Worm (Caenorhabditis elegans) whole organism, midembryonic: ENCODE data around the gene cutl-29.

Experiments
- T22C8.4 ChIP-seq: fragments of 200-800 bp; sonication (Bioruptor generic); IDR thresholded peaks from 2 replicates; pipeline ENCODE4 v1.3.6; 2022; ENCODE audit warnings: missing genetic modification characterization, missing compliant biosample characterization
- cog-1 ChIP-seq: sonication (generic microtip); optimal IDR thresholded peaks from 2 replicates; lab custom pipeline; 2016; ENCODE audit warnings: missing genetic modification characterization, missing compliant biosample characterization
- flt-1 ChIP-seq: fragments of 200-800 bp; sonication (Bioruptor generic); IDR thresholded peaks from 2 replicates; pipeline ENCODE4 v1.3.6; 2022; ENCODE audit warnings: missing genetic modification characterization, missing compliant biosample characterization
- klf-2 ChIP-seq: fragments of 200-800 bp; sonication (Bioruptor generic); conservative IDR thresholded peaks from 2 replicates; pipeline ENCODE4 v1.3.6; 2022; ENCODE audit warnings: missing genetic modification reagents, missing genetic modification characterization, missing compliant biosample characterization
- med-1 ChIP-seq: sonication (generic microtip); optimal IDR thresholded peaks from 2 replicates; lab custom pipeline; 2017; ENCODE audit warnings: missing genetic modification characterization, mild to moderate bottlenecking, missing compliant biosample characterization, antibody characterized with exemption, missing genetic modification reagents; ENCODE audit not compliant: insufficient read depth
- ref-1 ChIP-seq: fragments of 200-800 bp; sonication (Bioruptor generic); conservative IDR thresholded peaks from 2 replicates; pipeline ENCODE4 v1.3.6; 2022; ENCODE audit warnings: missing genetic modification reagents, missing genetic modification characterization, missing compliant biosample characterization
- tab-1 ChIP-seq: fragments of 200-800 bp; sonication (Bioruptor generic); IDR thresholded peaks from 2 replicates; pipeline ENCODE4 v1.3.6; 2022; ENCODE audit warnings: missing genetic modification characterization, missing compliant biosample characterization
- ztf-23 ChIP-seq: fragments of 200-800 bp; sonication (Bioruptor generic); IDR thresholded peaks from 2 replicates; pipeline ENCODE4 v1.3.6; 2022; ENCODE audit warnings: missing genetic modification reagents, missing genetic modification characterization, missing compliant biosample characterization
- ztf-29 ChIP-seq: fragments of 200-800 bp; sonication (Bioruptor generic); IDR thresholded peaks from 2 replicates; pipeline ENCODE4 v1.3.6; 2022; ENCODE audit warnings: missing genetic modification reagents, missing genetic modification characterization, missing compliant biosample characterization

cutl-29 gene

ce11 chrX:8261125-8261684, 9.6 kb downstream of the cutl-29 start, which contains the start of gene M60.7:
M60.7 (minus strand) TSS chrX:8261175.
- TF ChIP-seq ref-1 (GFP tag; lab: Robert Waterston, UW), result no peak
- no peak for TF ChIP-seq ztf-29 (GFP tag; lab: Robert Waterston, UW)
- TF ChIP-seq cog-1 (tag; lab: Kevin White, UChicago), result no peak
- no peak for TF ChIP-seq T22C8.4
- no peak for TF ChIP-seq med-1
- TF ChIP-seq klf-2 (GFP tag; lab: Robert Waterston, UW), result no peak

DNA sequence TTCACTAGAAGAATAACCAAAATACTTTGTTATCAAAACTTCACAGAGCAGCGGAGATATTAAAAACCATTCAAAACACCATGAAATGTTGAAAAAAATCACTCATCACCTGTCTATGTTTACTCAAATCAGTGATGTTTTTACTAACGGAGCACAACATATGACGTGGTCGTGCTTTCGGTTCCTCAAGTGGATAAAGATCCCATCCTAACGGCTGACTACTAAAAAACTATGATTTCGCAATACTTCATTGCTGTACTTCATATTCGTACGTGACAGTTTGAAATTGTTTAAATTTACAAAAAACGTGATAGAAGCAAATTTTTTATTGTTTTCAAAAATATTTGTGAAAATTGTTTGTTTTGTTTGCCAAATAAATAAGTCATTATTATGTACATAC, 13.1 kb downstream of the cutl-29 start:
- no peak for TF ChIP-seq ztf-29 (GFP tag; lab: Robert Waterston, UW)
- no peak for TF ChIP-seq med-1
- no peak for TF ChIP-seq cog-1 (tag; lab: Kevin White, UChicago)
- TF ChIP-seq T22C8.4, result no peak
- no peak for TF ChIP-seq flt-1 (GFP tag; lab: Robert Waterston, UW)
- TF ChIP-seq klf-2 (GFP tag; lab: Robert Waterston, UW), result no peak
- no peak for TF ChIP-seq ztf-23 (GFP tag; lab: Robert Waterston, UW)
- no peak for TF ChIP-seq ref-1 (GFP tag; lab: Robert Waterston, UW)
- no peak for TF ChIP-seq tab-1

DNA sequence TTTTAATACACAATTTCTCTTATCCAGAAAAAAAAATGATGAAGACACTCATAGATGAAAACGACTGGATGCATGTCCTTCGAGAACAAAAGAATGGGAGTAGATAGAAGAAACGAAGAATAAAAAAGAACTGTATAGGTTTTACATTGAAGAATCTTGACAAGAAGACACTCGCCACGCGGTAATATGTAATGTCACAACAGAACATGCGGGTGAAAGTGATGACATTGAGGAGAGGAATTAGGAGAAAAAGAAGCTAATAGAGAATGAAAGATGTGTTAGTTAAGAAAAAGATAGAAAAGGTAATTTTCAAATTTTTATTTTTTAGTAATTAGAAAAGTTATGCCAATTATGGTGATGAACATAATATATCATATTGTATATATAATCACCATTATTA, 15.4 kb downstream of the cutl-29 start:
- TF ChIP-seq med-1, result no peak
- TF ChIP-seq klf-2 (GFP tag; lab: Robert Waterston, UW), result no peak
- no peak for TF ChIP-seq tab-1
- TF ChIP-seq flt-1 (GFP tag; lab: Robert Waterston, UW), result no peak
- no peak for TF ChIP-seq cog-1 (tag; lab: Kevin White, UChicago)

DNA sequence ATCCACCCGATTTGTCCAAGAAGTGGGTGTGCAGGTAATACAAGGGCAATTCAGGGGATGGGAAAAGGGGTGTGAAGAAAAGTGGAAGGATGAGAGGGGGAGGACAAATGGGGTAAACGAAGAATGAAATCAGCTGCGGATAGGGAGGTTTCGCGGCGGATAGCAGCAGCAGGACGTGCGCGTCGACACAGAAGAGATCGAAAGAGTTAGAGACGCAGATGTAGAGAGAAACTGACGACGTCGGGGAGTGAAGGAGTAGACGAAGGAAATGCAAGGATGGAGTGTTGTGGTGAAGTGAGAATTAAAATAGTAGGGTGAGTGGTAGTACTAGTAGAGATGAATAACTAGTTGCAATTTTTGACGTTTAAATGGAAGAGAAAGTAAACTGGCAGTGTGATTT, 18.5 kb downstream of the cutl-29 start, which contains the start of gene M60.6:
Gene M60.6 (minus strand): TSS at position 166 of the 400 bp plus-strand sequence.
- no peak for TF ChIP-seq ztf-23 (GFP tag; lab: Robert Waterston, UW)
- no peak for TF ChIP-seq med-1
- no peak for TF ChIP-seq tab-1
- no peak for TF ChIP-seq cog-1 (tag; lab: Kevin White, UChicago)
- TF ChIP-seq ref-1 (GFP tag; lab: Robert Waterston, UW), result no peak
- TF ChIP-seq klf-2 (GFP tag; lab: Robert Waterston, UW), result no peak
- TF ChIP-seq T22C8.4, result no peak
- TF ChIP-seq flt-1 (GFP tag; lab: Robert Waterston, UW), result no peak
- no peak for TF ChIP-seq ztf-29 (GFP tag; lab: Robert Waterston, UW)

- no peak for TF ChIP-seq klf-2 (GFP tag; lab: Robert Waterston, UW)
- no peak for TF ChIP-seq tab-1
- no peak for TF ChIP-seq med-1
- no peak for TF ChIP-seq ztf-23 (GFP tag; lab: Robert Waterston, UW)
- no peak for TF ChIP-seq flt-1 (GFP tag; lab: Robert Waterston, UW)
- TF ChIP-seq T22C8.4, result no peak
- TF ChIP-seq ref-1 (GFP tag; lab: Robert Waterston, UW), result no peak
- TF ChIP-seq ztf-29 (GFP tag; lab: Robert Waterston, UW), result no peak
- no peak for TF ChIP-seq cog-1 (tag; lab: Kevin White, UChicago)
Observed at ce11 chrX:8247088-8247487, 23.7 kb downstream of the cutl-29 start.

DNA sequence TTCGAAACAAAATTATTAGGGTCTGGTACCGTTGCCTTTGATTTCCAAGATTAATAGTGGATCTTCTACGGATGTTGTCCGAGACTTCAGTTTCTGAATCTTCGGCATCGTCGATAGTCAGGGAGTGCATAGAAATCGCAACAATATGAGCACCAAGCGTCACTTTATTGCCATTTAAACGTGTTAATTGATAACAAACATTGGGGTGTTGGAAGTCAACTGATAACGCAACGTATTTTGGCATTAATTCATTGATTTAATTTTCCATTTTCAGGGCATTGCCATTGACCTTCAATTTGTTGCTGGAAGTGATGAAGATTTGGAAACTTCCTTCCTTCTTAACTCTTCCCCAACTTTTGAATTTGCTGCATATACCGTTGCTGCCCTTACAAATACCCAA, 24.7 kb downstream of the cutl-29 start, which contains the start of gene kqt-2:
Gene kqt-2 (minus strand): TSS at position 244 of the 400 bp plus-strand sequence.
- TF ChIP-seq klf-2 (GFP tag; lab: Robert Waterston, UW) (no peak), T22C8.4 (no peak), med-1 (no peak), ztf-23 (GFP tag; lab: Robert Waterston, UW) (no peak), cog-1 (tag; lab: Kevin White, UChicago) (no peak), ztf-29 (GFP tag; lab: Robert Waterston, UW) (no peak), ref-1 (GFP tag; lab: Robert Waterston, UW) (no peak), flt-1 (GFP tag; lab: Robert Waterston, UW) (no peak), tab-1 (no peak)

DNA sequence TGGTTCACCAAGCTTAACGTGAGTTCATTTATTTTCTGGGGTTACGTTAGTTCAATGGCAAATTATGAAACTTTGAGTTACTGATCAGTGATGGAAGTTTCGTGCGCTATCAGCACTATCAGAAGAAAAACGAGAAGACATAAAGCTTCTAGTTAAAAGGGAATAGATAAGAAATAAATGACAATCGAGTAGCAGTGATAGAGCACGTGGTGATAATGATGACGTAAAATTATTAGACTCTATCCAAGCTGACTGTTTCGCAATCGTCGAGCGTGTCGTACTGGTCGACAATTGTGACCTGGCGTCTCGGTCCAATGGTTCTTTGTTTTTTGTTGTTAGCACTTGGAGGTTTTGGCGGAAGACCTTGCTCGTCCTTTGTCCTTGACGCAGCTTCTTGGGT, 27.7 kb downstream of the cutl-29 start:
- TF ChIP-seq klf-2 (GFP tag; lab: Robert Waterston, UW), result no peak
- TF ChIP-seq flt-1 (GFP tag; lab: Robert Waterston, UW), result no peak
- no peak for TF ChIP-seq ref-1 (GFP tag; lab: Robert Waterston, UW)
- TF ChIP-seq ztf-23 (GFP tag; lab: Robert Waterston, UW), result no peak
- no peak for TF ChIP-seq cog-1 (tag; lab: Kevin White, UChicago)
- no peak for TF ChIP-seq med-1
- TF ChIP-seq tab-1, result no peak
- TF ChIP-seq ztf-29 (GFP tag; lab: Robert Waterston, UW), result no peak
- TF ChIP-seq T22C8.4, result no peak

DNA sequence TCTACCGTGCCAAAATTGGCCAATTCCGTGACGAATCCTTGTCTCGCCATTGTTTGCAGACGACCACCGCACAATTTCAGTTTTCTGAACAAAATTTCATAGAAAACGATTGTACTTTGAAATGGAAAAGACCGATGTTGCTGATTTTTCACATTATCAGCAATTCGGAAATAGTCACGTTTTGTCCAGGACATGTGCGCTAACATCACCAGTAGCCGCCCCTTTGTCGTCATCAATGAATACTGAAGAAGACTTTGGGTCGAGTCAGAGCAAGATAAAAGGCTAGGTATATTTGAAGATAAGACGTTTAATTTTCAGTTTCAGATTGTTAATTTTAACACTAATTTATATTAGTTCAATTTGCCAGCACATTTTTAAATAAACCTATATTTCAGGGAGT, 28.9 kb downstream of the cutl-29 start, which contains the start of gene endu-2:
Gene endu-2 (plus strand): TSS at position 396 of the 400 bp plus-strand sequence.
- TF ChIP-seq ztf-29 (GFP tag; lab: Robert Waterston, UW), result no peak
- TF ChIP-seq klf-2 (GFP tag; lab: Robert Waterston, UW), result no peak
- TF ChIP-seq cog-1 (tag; lab: Kevin White, UChicago), result no peak
- TF ChIP-seq ref-1 (GFP tag; lab: Robert Waterston, UW), result no peak
- TF ChIP-seq tab-1, result no peak
- TF ChIP-seq ztf-23 (GFP tag; lab: Robert Waterston, UW), result no peak
- no peak for TF ChIP-seq flt-1 (GFP tag; lab: Robert Waterston, UW)
- no peak for TF ChIP-seq med-1
- TF ChIP-seq T22C8.4, result no peak

DNA sequence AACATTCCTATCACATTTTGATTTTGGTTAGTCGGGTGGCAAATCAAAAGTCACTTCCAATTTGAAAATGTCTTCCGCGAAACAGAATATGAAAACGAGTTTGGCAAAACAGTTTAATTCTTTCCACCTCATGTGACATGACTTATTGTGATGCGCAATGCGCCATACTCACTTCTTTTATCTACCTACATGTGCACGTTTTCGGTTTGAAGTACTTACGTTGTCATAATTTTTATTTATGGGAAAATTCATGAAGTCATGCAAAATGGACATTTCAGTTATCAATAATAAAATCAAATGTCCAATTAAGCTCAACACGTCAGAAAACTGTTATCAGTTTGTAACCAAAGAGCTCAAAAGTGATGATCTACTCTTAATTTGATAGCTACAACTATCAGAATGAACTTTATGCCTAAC, 32.2 kb downstream of the cutl-29 start:
- TF ChIP-seq ref-1 (GFP tag; lab: Robert Waterston, UW) (no peak), ztf-29 (GFP tag; lab: Robert Waterston, UW) (no peak), T22C8.4 (no peak), klf-2 (GFP tag; lab: Robert Waterston, UW) (no peak), flt-1 (GFP tag; lab: Robert Waterston, UW) (no peak), ztf-23 (GFP tag; lab: Robert Waterston, UW) (no peak), med-1 (no peak), cog-1 (tag; lab: Kevin White, UChicago) (no peak), tab-1 (no peak)

- TF ChIP-seq T22C8.4, result no peak
- TF ChIP-seq med-1, result no peak
- no peak for TF ChIP-seq ref-1 (GFP tag; lab: Robert Waterston, UW)
- TF ChIP-seq ztf-23 (GFP tag; lab: Robert Waterston, UW), result no peak
- TF ChIP-seq cog-1 (tag; lab: Kevin White, UChicago), result no peak
- TF ChIP-seq ztf-29 (GFP tag; lab: Robert Waterston, UW), result no peak
- no peak for TF ChIP-seq flt-1 (GFP tag; lab: Robert Waterston, UW)
- no peak for TF ChIP-seq tab-1
- TF ChIP-seq klf-2 (GFP tag; lab: Robert Waterston, UW), result no peak
Observed at ce11 chrX:8236515-8236914, 34.3 kb downstream of the cutl-29 start.
